Worm (Caenorhabditis elegans): ENCODE data around the gene Y62H9A.13.
A peak's percentile ranks its signal among the peaks of the same experiment; 100 is the strongest.

Y62H9A.13 gene

DNA sequence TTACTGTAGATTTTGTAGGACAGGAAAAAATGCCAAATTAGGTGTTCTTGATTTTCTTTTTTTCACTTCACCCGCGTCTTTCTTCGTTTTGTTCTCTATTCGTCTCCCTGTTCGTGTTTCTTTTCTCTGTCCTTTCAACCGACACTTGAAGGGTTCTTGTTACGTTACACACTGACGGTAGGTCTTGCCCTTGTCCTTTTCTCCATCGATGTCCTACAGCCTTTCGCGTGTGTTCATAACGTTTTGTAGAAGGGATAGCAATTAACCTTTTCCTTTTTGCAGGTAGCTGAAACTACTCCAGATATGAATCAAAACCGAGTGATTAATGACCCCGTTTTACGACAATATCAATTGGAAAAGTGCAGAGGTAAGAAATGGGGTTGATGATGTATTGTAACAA lies 7.4 kb downstream of the Y62H9A.13 start, which contains the start of gene F55G7.1 (continued):
- TF ChIP-seq F37D6.2 (tag; optimal IDR thresholded peaks at IDR 0.05): peak; percentile 34
- TF ChIP-seq hlh-11 (tag; optimal IDR thresholded peaks at IDR 0.05): no peak
- no peak for TF ChIP-seq F49E8.2 (tag; optimal IDR thresholded peaks at IDR 0.05; ENCODE audit: borderline replicate concordance)
- TF ChIP-seq egl-27 (tag; optimal IDR thresholded peaks at IDR 0.05): no peak
- 0 out of 2 replicates have a peak, but pooled peaks have one; percentile 27 for TF ChIP-seq madf-9 (GFP tag; conservative IDR thresholded peaks at IDR 0.05)
- no peak for TF ChIP-seq daf-12 (tag; optimal IDR thresholded peaks at IDR 0.05)
- TF ChIP-seq madf-5 (GFP tag; IDR thresholded peaks at IDR 0.05): no peak
- TF ChIP-seq snpc-1.2 (GFP tag; IDR thresholded peaks at IDR 0.05): no peak
- TF ChIP-seq ctbp-1 (GFP tag; IDR thresholded peaks at IDR 0.05): no peak
- TF ChIP-seq lin-29 (GFP tag; IDR thresholded peaks at IDR 0.05): no peak
- TF ChIP-seq daf-8 (GFP tag; IDR thresholded peaks at IDR 0.05): no peak
- no peak for TF ChIP-seq tag-97 (GFP tag; IDR thresholded peaks at IDR 0.05)
- TF ChIP-seq zip-11 (GFP tag; IDR thresholded peaks at IDR 0.05): no peak
- TF ChIP-seq nhr-102 (tag; optimal IDR thresholded peaks at IDR 0.05): peak; percentile 84
- peak; percentile 68 for TF ChIP-seq rbr-2 (tag; optimal IDR thresholded peaks at IDR 0.05)
- no peak for TF ChIP-seq nhr-76 (tag; optimal IDR thresholded peaks at IDR 0.05)
- no peak for TF ChIP-seq dmd-8 (GFP tag; IDR thresholded peaks at IDR 0.05)
- TF ChIP-seq mxl-2 (GFP tag; conservative IDR thresholded peaks at IDR 0.05): no peak
- no peak for TF ChIP-seq set-16 (GFP tag; IDR thresholded peaks at IDR 0.05)
- TF ChIP-seq aha-1 (tag): peak; percentile 97
- peak; percentile 58 for TF ChIP-seq spr-3 (GFP tag; optimal IDR thresholded peaks at IDR 0.05)
- TF ChIP-seq mdl-1 (tag; optimal IDR thresholded peaks at IDR 0.05): no peak
- no peak for TF ChIP-seq aly-2 (tag; optimal IDR thresholded peaks at IDR 0.05)
- TF ChIP-seq F10B5.3 (tag; optimal IDR thresholded peaks at IDR 0.05): peak; percentile 88
- no peak for TF ChIP-seq mdt-29 (GFP tag; IDR thresholded peaks at IDR 0.05)
- no peak for TF ChIP-seq nhr-41 (GFP tag; IDR thresholded peaks at IDR 0.05)
- no peak for TF ChIP-seq T26A8.4 (GFP tag; IDR thresholded peaks at IDR 0.05)
- TF ChIP-seq lin-15B (tag; optimal IDR thresholded peaks at IDR 0.05): no peak
- no peak for TF ChIP-seq Y105C5A.15 (GFP tag; IDR thresholded peaks at IDR 0.05)
- no peak for TF ChIP-seq fkh-10 (GFP tag; optimal IDR thresholded peaks at IDR 0.05)
- peak; percentile 51 for TF ChIP-seq lin-13 (GFP tag; optimal IDR thresholded peaks at IDR 0.05)
- TF ChIP-seq nhr-10 (tag; optimal IDR thresholded peaks at IDR 0.05): peak; percentile 30

DNA sequence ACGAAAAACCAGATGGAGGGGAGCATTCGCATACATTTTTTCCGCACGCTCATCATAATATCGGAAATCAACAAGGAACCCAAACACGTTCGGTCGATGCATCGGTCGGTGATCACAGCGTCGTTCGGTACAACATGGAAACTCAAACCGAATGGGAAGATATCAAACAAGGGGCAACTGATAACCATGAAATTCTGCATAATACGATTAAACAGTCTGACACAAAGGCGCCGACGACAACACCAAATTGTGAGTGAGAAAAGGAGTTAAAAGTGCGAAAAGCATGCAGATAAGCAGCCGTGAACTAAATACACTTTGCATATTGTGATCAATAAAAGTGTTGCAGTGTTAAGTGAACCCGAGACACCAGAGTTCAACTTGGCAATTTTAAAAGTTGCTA lies 8.4 kb downstream of the Y62H9A.13 start:
- TF ChIP-seq nhr-25 (tag; optimal IDR thresholded peaks at IDR 0.05; ENCODE audit: borderline replicate concordance, insufficient read depth): no peak
- no peak for TF ChIP-seq snpc-4 (tag; optimal IDR thresholded peaks at IDR 0.05)
- TF ChIP-seq cey-2 (tag; optimal IDR thresholded peaks at IDR 0.05; ENCODE audit: borderline replicate concordance, insufficient read depth): no peak
- no peak for TF ChIP-seq F37D6.2 (tag; optimal IDR thresholded peaks at IDR 0.05)
- TF ChIP-seq mdt-29 (GFP tag; IDR thresholded peaks at IDR 0.05): no peak
- no peak for TF ChIP-seq F26F4.8 (GFP tag; conservative IDR thresholded peaks at IDR 0.05)
- TF ChIP-seq nhr-28 (tag; optimal IDR thresholded peaks at IDR 0.05): no peak
- no peak for TF ChIP-seq aha-1 (tag)
- no peak for TF ChIP-seq ceh-44 (GFP tag; IDR thresholded peaks at IDR 0.05)
- no peak for TF ChIP-seq nhr-102 (tag; optimal IDR thresholded peaks at IDR 0.05)
- no peak for TF ChIP-seq set-16 (GFP tag; IDR thresholded peaks at IDR 0.05)
- no peak for TF ChIP-seq nhr-42 (GFP tag; IDR thresholded peaks at IDR 0.05)
- no peak for TF ChIP-seq zip-11 (GFP tag; IDR thresholded peaks at IDR 0.05)
- TF ChIP-seq nhr-237 (tag; optimal IDR thresholded peaks at IDR 0.05): no peak
- TF ChIP-seq egl-27 (tag; optimal IDR thresholded peaks at IDR 0.05): no peak
- no peak for TF ChIP-seq ama-1 (optimal IDR thresholded peaks at IDR 0.05)
- TF ChIP-seq dve-1 (tag; optimal IDR thresholded peaks at IDR 0.05; ENCODE audit: insufficient read depth): peak; percentile 51
- TF ChIP-seq nhr-111 (GFP tag; optimal IDR thresholded peaks at IDR 0.05): no peak
- TF ChIP-seq lim-7 (GFP tag; IDR thresholded peaks at IDR 0.05): no peak
- TF ChIP-seq arid-1 (GFP tag; conservative IDR thresholded peaks at IDR 0.05): no peak
- TF ChIP-seq dmd-6 (GFP tag; IDR thresholded peaks at IDR 0.05): peak; percentile 59
- peak; percentile 29 for TF ChIP-seq pqm-1 (tag; optimal IDR thresholded peaks at IDR 0.05)
- TF ChIP-seq lin-15B (tag; optimal IDR thresholded peaks at IDR 0.05): no peak
- no peak for TF ChIP-seq mxl-3 (GFP tag; optimal IDR thresholded peaks at IDR 0.05)
- no peak for TF ChIP-seq vab-7 (GFP tag; IDR thresholded peaks at IDR 0.05)
- TF ChIP-seq attf-4 (tag; optimal IDR thresholded peaks at IDR 0.05): no peak
- TF ChIP-seq madf-5 (GFP tag; IDR thresholded peaks at IDR 0.05): no peak
- no peak for TF ChIP-seq daf-8 (GFP tag; IDR thresholded peaks at IDR 0.05)
- TF ChIP-seq nhr-10 (tag; optimal IDR thresholded peaks at IDR 0.05): no peak
- TF ChIP-seq Y48G9A.11 (GFP tag; IDR thresholded peaks at IDR 0.05): no peak

Data from whole organism, L4 larva.